Fruit fly (Drosophila melanogaster) whole organism, pupa: Measurements from ENCODE around the gene CG42685.
A peak's percentile ranks its signal among the peaks of the same experiment; 100 is the strongest.

Experiments
- CG10348 ChIP-seq: fragments of 200-800 bp; sonication (Bioruptor generic); IDR thresholded peaks from 2 replicates; pipeline ENCODE4 v1.3.6; 2022; ENCODE audit warnings: missing biosample characterization, missing genetic modification characterization
- CG12605 ChIP-seq: fragments of 200-800 bp; sonication (Bioruptor generic); IDR thresholded peaks from 2 replicates; pipeline ENCODE4 v1.3.6; 2022; ENCODE audit warnings: missing biosample characterization, missing genetic modification characterization
- CG13204 ChIP-seq: fragments of 200-800 bp; sonication (Bioruptor generic); optimal IDR thresholded peaks from 2 replicates; lab custom pipeline; 2018; ENCODE audit warnings: missing biosample characterization, mild to moderate bottlenecking, missing genetic modification characterization, moderate library complexity
- CG14655 ChIP-seq: fragments of 200-800 bp; sonication (Bioruptor generic); optimal IDR thresholded peaks from 3 replicates; lab custom pipeline; 2017; ENCODE audit warnings: mild to moderate bottlenecking, missing biosample characterization, missing genetic modification reagents, missing genetic modification characterization
- CG15710 ChIP-seq: fragments of 200-800 bp; sonication (Bioruptor generic); optimal IDR thresholded peaks from 2 replicates; lab custom pipeline; 2018; ENCODE audit warnings: missing biosample characterization, mild to moderate bottlenecking, missing genetic modification characterization, moderate library complexity
- CG17806 ChIP-seq: fragments of 200-800 bp; sonication (Bioruptor generic); optimal IDR thresholded peaks from 2 replicates; lab custom pipeline; 2018; ENCODE audit warnings: missing biosample characterization, mild to moderate bottlenecking, missing genetic modification characterization, moderate library complexity
- CG32121 ChIP-seq: fragments of 200-800 bp; sonication (Bioruptor generic); IDR thresholded peaks from 2 replicates; pipeline ENCODE4 v1.3.6; 2022; ENCODE audit warnings: missing biosample characterization, missing genetic modification characterization
- CG34367 ChIP-seq: fragments of 200-800 bp; sonication (Bioruptor generic); optimal IDR thresholded peaks from 2 replicates; lab custom pipeline; 2018; ENCODE audit warnings: missing biosample characterization, mild to moderate bottlenecking, missing genetic modification characterization
- CG4496 ChIP-seq: fragments of 200-800 bp; sonication (Bioruptor generic); IDR thresholded peaks from 3 replicates; pipeline ENCODE4 v1.3.6; 2022; ENCODE audit warnings: missing biosample characterization, missing genetic modification characterization
- CG8159 ChIP-seq: fragments of 200-800 bp; sonication (Bioruptor generic); optimal IDR thresholded peaks from 3 replicates; lab custom pipeline; 2018; ENCODE audit warnings: missing biosample characterization, mild to moderate bottlenecking, missing genetic modification characterization, moderate library complexity
- CG8301 ChIP-seq: fragments of 200-800 bp; sonication (Bioruptor generic); optimal IDR thresholded peaks from 2 replicates; lab custom pipeline; 2018; ENCODE audit warnings: missing biosample characterization, mild to moderate bottlenecking, missing genetic modification characterization
- CG9948 ChIP-seq: fragments of 200-800 bp; sonication (Bioruptor generic); optimal IDR thresholded peaks from 2 replicates; lab custom pipeline; 2018; ENCODE audit warnings: missing biosample characterization, mild to moderate bottlenecking, missing genetic modification characterization, moderate library complexity
- D1 ChIP-seq: fragments of 200-800 bp; sonication (Bioruptor generic); optimal IDR thresholded peaks from 2 replicates; lab custom pipeline; 2018; ENCODE audit warnings: missing biosample characterization, mild to moderate bottlenecking, missing genetic modification characterization, moderate library complexity
- EcR ChIP-seq: fragments of 200-800 bp; sonication (Bioruptor generic); optimal IDR thresholded peaks from 3 replicates; lab custom pipeline; 2019; ENCODE audit warnings: missing biosample characterization, missing genetic modification characterization, mild to moderate bottlenecking, moderate library complexity, missing genetic modification reagents
- Ets98B ChIP-seq: fragments of 200-800 bp; sonication (Bioruptor generic); IDR thresholded peaks from 2 replicates; pipeline ENCODE4 v1.3.6; 2022; ENCODE audit warnings: missing biosample characterization, missing genetic modification characterization
- Pif1A ChIP-seq: fragments of 200-800 bp; sonication (Bioruptor generic); optimal IDR thresholded peaks from 3 replicates; lab custom pipeline; 2016; ENCODE audit warnings: missing biosample characterization, missing genetic modification characterization
- Pif1B ChIP-seq: fragments of 200-800 bp; sonication (Bioruptor generic); optimal IDR thresholded peaks from 3 replicates; lab custom pipeline; 2016; ENCODE audit warnings: missing biosample characterization, missing genetic modification characterization
- Snoo ChIP-seq: fragments of 200-800 bp; sonication (Bioruptor generic); optimal IDR thresholded peaks from 3 replicates; lab custom pipeline; 2017; ENCODE audit warnings: missing biosample characterization, mild to moderate bottlenecking, missing genetic modification characterization, inconsistent platforms
- fd96Ca ChIP-seq: fragments of 200-800 bp; sonication (Bioruptor generic); IDR thresholded peaks from 3 replicates; pipeline ENCODE4 v1.3.6; 2022; ENCODE audit warnings: missing biosample characterization, missing genetic modification characterization
- gl ChIP-seq: fragments of 200-800 bp; sonication (Bioruptor generic); optimal IDR thresholded peaks from 2 replicates; lab custom pipeline; 2018; ENCODE audit warnings: missing biosample characterization, mild to moderate bottlenecking, missing genetic modification characterization
- rn ChIP-seq: fragments of 200-800 bp; sonication (Bioruptor generic); IDR thresholded peaks from 2 replicates; pipeline ENCODE4 v1.3.6; 2022; ENCODE audit warnings: missing biosample characterization, missing genetic modification characterization

The CG42685 gene

DNA sequence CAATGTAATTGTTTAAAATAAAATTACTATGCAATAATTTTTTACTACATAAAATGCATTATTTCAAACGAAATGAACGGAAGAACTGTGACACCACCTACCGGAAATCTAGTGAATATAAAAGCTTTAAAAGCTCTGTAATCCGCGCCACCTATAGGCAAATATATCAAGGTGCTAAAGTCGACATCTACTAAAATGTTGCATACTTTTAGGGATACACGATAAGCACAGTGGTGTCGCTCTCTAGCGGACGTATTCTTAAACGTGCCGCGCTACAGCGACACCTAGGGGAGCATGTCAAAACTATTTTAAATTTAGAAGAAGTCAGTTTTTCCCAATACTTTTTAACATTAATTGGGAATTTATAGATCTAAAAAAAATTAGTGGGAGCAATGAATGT, 23.8 kb downstream of the CG42685 start:
- no peak for TF ChIP-seq fd96Ca (GFP tag; lab: Robert Waterston, UW)
- TF ChIP-seq rn (GFP tag; lab: Robert Waterston, UW) = 0 out of 2 replicates have a peak, but pooled peaks have one; percentile 22
- TF ChIP-seq Ets98B (GFP tag; lab: Robert Waterston, UW) = no peak
- TF ChIP-seq gl (tag; lab: Kevin White, UChicago) = no peak
- no peak for TF ChIP-seq Pif1A (GFP tag; lab: Kevin White, UChicago)
- TF ChIP-seq CG4496 = peak; percentile 77; the same call in 2 of the 3 replicates
- no peak for TF ChIP-seq CG15710 (tag; lab: Kevin White, UChicago)
- peak; percentile 82 for TF ChIP-seq D1 (tag; lab: Kevin White, UChicago)
- no peak for TF ChIP-seq EcR
- TF ChIP-seq Snoo = peak; percentile 47

DNA sequence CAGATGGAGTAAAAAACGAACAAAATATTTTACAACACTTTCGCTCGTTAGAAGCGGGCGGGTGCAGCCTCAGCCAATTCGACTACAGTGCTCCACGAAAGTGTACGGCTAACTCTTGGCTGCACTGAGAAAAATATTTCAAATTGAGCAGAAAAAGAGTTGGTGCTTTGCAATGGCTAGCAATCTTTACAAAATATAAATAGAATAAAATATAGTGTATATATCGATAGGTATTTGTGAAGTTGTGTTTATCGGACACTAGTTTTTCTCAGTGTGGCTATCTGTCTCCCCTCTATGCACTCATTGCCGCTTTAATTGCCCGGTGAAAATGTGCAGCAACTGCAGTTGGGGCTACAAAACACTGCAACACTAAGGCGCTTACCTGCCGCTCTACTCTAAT, 28.5 kb downstream of the CG42685 start:
- peak; percentile 60 for TF ChIP-seq CG10348 (GFP tag; lab: Robert Waterston, UW)
- peak; percentile 65 for TF ChIP-seq CG12605
- no peak for TF ChIP-seq CG13204 (GFP tag; lab: Kevin White, UChicago)
- TF ChIP-seq Pif1A (GFP tag; lab: Kevin White, UChicago) = peak; percentile 55
- TF ChIP-seq, all 21 proteins: peak for 3

DNA sequence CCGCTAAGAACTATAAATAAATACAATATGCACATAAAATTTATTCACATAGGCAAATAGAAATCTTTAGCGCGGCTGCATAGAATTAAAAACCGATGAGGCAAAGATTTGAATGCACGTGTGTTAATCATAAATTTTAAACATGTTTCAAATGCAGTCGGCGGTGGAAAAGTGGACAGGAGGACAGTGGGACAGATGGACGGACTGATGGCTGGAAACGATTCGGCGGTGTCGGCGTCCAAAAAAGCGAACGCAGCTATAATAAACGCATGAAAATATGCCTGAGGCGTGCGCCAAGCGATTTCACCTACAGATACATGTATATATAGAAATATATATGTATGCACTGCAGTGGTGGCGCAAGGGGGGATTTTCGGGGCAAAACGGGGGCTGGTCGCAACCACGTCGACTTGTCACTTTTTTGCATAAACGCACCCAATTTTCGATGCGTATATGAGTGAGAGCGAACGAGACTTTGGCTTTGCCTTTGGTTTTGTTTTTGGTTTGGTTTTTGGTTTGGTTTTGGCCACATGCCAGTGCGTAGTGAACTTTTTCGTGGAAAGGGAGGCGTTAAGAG, 30.4 kb downstream of the CG42685 start:
- TF ChIP-seq CG8301 (tag; lab: Kevin White, UChicago) = no peak
- TF ChIP-seq Pif1B (GFP tag; lab: Kevin White, UChicago) = no peak
- TF ChIP-seq CG14655 (GFP tag; lab: Kevin White, UChicago) = no peak
- no peak for TF ChIP-seq CG13204 (GFP tag; lab: Kevin White, UChicago)
- peak; percentile 74 for TF ChIP-seq CG32121 (GFP tag; lab: Robert Waterston, UW)
- no peak for TF ChIP-seq CG8159 (tag; lab: Kevin White, UChicago)
- no peak for TF ChIP-seq EcR
- TF ChIP-seq Ets98B (GFP tag; lab: Robert Waterston, UW) = peak; percentile 20; the same call in 1 of the 2 replicates
- no peak for TF ChIP-seq Snoo
- TF ChIP-seq D1 (tag; lab: Kevin White, UChicago) = no peak
- TF ChIP-seq gl (tag; lab: Kevin White, UChicago) = no peak
- TF ChIP-seq CG4496 = 0 out of 3 replicates have a peak, but pooled peaks have one; percentile 27
- TF ChIP-seq CG15710 (tag; lab: Kevin White, UChicago) = no peak
- TF ChIP-seq CG10348 (GFP tag; lab: Robert Waterston, UW) = no peak
- TF ChIP-seq CG9948 (tag; lab: Kevin White, UChicago) = no peak
- no peak for TF ChIP-seq rn (GFP tag; lab: Robert Waterston, UW)
- TF ChIP-seq, all 21 proteins: peak for 3

DNA sequence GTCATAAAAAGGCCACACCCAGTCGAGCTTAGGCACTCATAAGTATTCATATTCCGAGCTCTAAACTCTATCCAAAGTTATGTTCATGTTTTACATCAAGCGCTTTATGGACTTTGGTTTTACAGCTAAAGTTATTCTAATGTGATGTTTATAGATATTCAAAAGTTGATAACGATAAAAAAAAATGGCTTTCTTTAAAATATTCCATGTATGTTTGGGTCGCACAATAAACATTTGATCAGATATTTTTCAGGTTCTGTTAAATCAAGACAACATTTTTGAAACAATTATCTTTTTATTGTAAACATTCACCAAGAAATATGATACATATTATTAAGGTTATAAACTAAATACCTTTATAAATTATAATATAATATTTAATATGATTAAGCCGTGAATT, 31.0 kb downstream of the CG42685 start:
- TF ChIP-seq D1 (tag; lab: Kevin White, UChicago) (no peak), CG8159 (tag; lab: Kevin White, UChicago) (no peak), Snoo (no peak), CG34367 (tag; lab: Kevin White, UChicago) (no peak), CG17806 (tag; lab: Kevin White, UChicago) (no peak), CG14655 (GFP tag; lab: Kevin White, UChicago) (no peak), CG8301 (tag; lab: Kevin White, UChicago) (no peak), EcR (no peak), CG12605 (no peak), CG15710 (tag; lab: Kevin White, UChicago) (no peak), fd96Ca (GFP tag; lab: Robert Waterston, UW) (no peak), CG13204 (GFP tag; lab: Kevin White, UChicago) (no peak), CG32121 (GFP tag; lab: Robert Waterston, UW) (no peak)

DNA sequence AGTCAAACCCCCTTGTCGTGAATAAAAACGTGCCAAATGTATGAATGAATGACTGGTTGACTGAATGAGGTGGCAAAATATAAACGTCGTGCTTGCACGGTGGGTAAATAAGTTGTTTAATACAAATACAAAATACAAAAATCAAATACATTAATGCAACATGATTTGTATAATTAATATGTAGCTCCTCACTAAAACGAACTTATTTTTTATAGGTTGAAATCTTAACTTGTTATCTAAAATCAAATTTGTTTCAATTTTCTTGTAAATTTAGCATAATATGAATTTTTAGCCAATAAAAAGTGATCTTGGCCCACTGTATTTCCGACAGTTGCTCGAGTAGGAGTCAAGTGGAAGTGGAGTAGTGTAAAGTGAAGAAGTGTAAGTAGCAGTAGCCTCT, 32.0 kb downstream of the CG42685 start:
- TF ChIP-seq CG4496 = no peak
- TF ChIP-seq CG8159 (tag; lab: Kevin White, UChicago) = peak; percentile 22
- TF ChIP-seq Pif1A (GFP tag; lab: Kevin White, UChicago) = peak; percentile 27
- no peak; the same call in 1 of the 2 replicates for TF ChIP-seq CG12605
- no peak for TF ChIP-seq gl (tag; lab: Kevin White, UChicago)
- no peak for TF ChIP-seq CG10348 (GFP tag; lab: Robert Waterston, UW)
- no peak for TF ChIP-seq fd96Ca (GFP tag; lab: Robert Waterston, UW)
- TF ChIP-seq EcR = no peak
- TF ChIP-seq CG17806 (tag; lab: Kevin White, UChicago) = peak; percentile 4
- peak; percentile 42 for TF ChIP-seq CG8301 (tag; lab: Kevin White, UChicago)
- no peak for TF ChIP-seq CG13204 (GFP tag; lab: Kevin White, UChicago)
- TF ChIP-seq CG15710 (tag; lab: Kevin White, UChicago) = peak; percentile 15
- no peak for TF ChIP-seq Snoo
- no peak for TF ChIP-seq D1 (tag; lab: Kevin White, UChicago)
- peak; percentile 5 for TF ChIP-seq Pif1B (GFP tag; lab: Kevin White, UChicago)
- peak; percentile 16 for TF ChIP-seq CG14655 (GFP tag; lab: Kevin White, UChicago)
- no peak for TF ChIP-seq CG34367 (tag; lab: Kevin White, UChicago)
- TF ChIP-seq CG32121 (GFP tag; lab: Robert Waterston, UW) = no peak
- peak; percentile 2 for TF ChIP-seq CG9948 (tag; lab: Kevin White, UChicago)
- TF ChIP-seq rn (GFP tag; lab: Robert Waterston, UW) = no peak
- TF ChIP-seq Ets98B (GFP tag; lab: Robert Waterston, UW) = no peak

DNA sequence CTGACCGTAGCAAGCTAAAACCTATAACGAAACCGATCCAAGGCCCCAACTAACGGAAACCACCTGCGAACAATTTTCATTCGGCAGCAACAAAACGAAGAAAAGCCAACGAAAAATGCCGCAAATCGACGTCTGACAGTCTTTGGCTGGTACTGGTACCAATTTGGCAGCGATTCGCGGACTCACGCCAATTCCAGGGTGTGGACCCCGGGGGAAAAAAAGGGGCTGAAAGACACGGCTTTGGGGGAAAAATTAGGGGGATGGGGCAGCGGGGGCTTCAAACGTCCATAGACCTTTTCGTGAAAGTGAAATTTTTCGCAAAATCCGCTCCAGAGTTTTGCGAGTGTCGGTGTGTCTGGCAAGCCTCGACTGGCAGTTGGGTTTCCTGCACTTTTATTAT, 36.4 kb downstream of the CG42685 start:
- TF ChIP-seq Ets98B (GFP tag; lab: Robert Waterston, UW) (peak; percentile 13; the same call in 1 of the 2 replicates), fd96Ca (GFP tag; lab: Robert Waterston, UW) (0 out of 3 replicates have a peak, but pooled peaks have one; percentile 24), rn (GFP tag; lab: Robert Waterston, UW) (no peak), CG4496 (peak; percentile 56; the same call in 1 of the 3 replicates)
